Fruit fly (Drosophila melanogaster) whole organism, embryonic: Measurements from ENCODE around the gene CG31826.
A peak's percentile ranks its signal among the peaks of the same experiment; 100 is the strongest.

Experiments
- BtbVII ChIP-seq: fragments of 200-800 bp; sonication (Bioruptor generic); optimal IDR thresholded peaks from 3 replicates; lab custom pipeline; 2017; ENCODE audit warnings: missing biosample characterization, mild to moderate bottlenecking, missing genetic modification characterization
- CG10543 ChIP-seq: fragments of 200-800 bp; sonication (Bioruptor generic); optimal IDR thresholded peaks from 3 replicates; lab custom pipeline; 2017; ENCODE audit warnings: missing biosample characterization, mild to moderate bottlenecking, missing genetic modification characterization, moderate library complexity
- CG12219 ChIP-seq: fragments of 200-800 bp; sonication (Bioruptor generic); optimal IDR thresholded peaks from 3 replicates; lab custom pipeline; 2018; ENCODE audit warnings: missing biosample characterization, mild to moderate bottlenecking, missing genetic modification characterization
- CG12299 ChIP-seq: fragments of 200-800 bp; sonication (Bioruptor generic); optimal IDR thresholded peaks from 2 replicates; lab custom pipeline; 2018; ENCODE audit warnings: missing biosample characterization, mild to moderate bottlenecking, missing genetic modification characterization
- CG12942 ChIP-seq: fragments of 200-800 bp; sonication (Bioruptor generic); optimal IDR thresholded peaks from 3 replicates; lab custom pipeline; 2016; ENCODE audit warnings: missing biosample characterization, missing genetic modification characterization
- CG16813 ChIP-seq: fragments of 200-800 bp; sonication (Bioruptor generic); IDR thresholded peaks from 3 replicates; pipeline ENCODE4 v1.3.6; 2022; ENCODE audit warnings: missing biosample characterization, missing genetic modification characterization; ENCODE audit not compliant: partially characterized antibody
- CG17361 ChIP-seq: fragments of 200-800 bp; sonication (Bioruptor generic); IDR thresholded peaks from 3 replicates; pipeline ENCODE4 v1.3.6; 2022; ENCODE audit warnings: missing biosample characterization, missing genetic modification characterization
- CG17568 ChIP-seq: fragments of 200-800 bp; sonication (Bioruptor generic); optimal IDR thresholded peaks from 2 replicates; lab custom pipeline; 2018; ENCODE audit warnings: missing biosample characterization, mild to moderate bottlenecking, missing genetic modification characterization, moderate library complexity
- CG18764 ChIP-seq: fragments of 200-800 bp; sonication (Bioruptor generic); optimal IDR thresholded peaks from 3 replicates; lab custom pipeline; 2016; ENCODE audit warnings: missing biosample characterization, missing genetic modification characterization
- CG2116 ChIP-seq: fragments of 200-800 bp; sonication (Bioruptor generic); optimal IDR thresholded peaks from 3 replicates; lab custom pipeline; 2018; ENCODE audit warnings: missing biosample characterization, mild to moderate bottlenecking, missing genetic modification characterization
- CG30431 ChIP-seq: fragments of 200-800 bp; sonication (Bioruptor generic); optimal IDR thresholded peaks from 2 replicates; lab custom pipeline; 2017; ENCODE audit warnings: missing biosample characterization, missing genetic modification characterization
- CG32532 ChIP-seq: fragments of 200-800 bp; sonication (Bioruptor generic); IDR thresholded peaks from 2 replicates; pipeline ENCODE4 v1.3.6; 2022; ENCODE audit warnings: missing biosample characterization, missing genetic modification characterization
- CG32767 ChIP-seq: fragments of 200-800 bp; sonication (Bioruptor generic); IDR thresholded peaks from 2 replicates; pipeline ENCODE4 v1.3.6; 2022; ENCODE audit warnings: missing biosample characterization, missing genetic modification characterization
- CG32772 ChIP-seq: fragments of 200-800 bp; sonication (Bioruptor generic); IDR thresholded peaks from 2 replicates; pipeline ENCODE4 v1.3.6; 2022; ENCODE audit warnings: missing biosample characterization, missing genetic modification characterization
- CG4282 ChIP-seq: fragments of 200-800 bp; sonication (Bioruptor generic); optimal IDR thresholded peaks from 2 replicates; lab custom pipeline; 2016; ENCODE audit warnings: missing biosample characterization, missing genetic modification characterization
- CG4424 ChIP-seq: fragments of 200-800 bp; sonication (Bioruptor generic); optimal IDR thresholded peaks from 3 replicates; lab custom pipeline; 2016; ENCODE audit warnings: missing biosample characterization, missing genetic modification characterization
- CG5245 ChIP-seq: fragments of 200-800 bp; sonication (Bioruptor generic); optimal IDR thresholded peaks from 3 replicates; lab custom pipeline; 2016; ENCODE audit warnings: missing biosample characterization, missing genetic modification characterization
- CG6175 ChIP-seq: fragments of 200-800 bp; sonication (Bioruptor generic); IDR thresholded peaks from 3 replicates; pipeline ENCODE4 v1.3.6; 2022; ENCODE audit warnings: missing biosample characterization, missing genetic modification characterization
- CG9727 ChIP-seq: fragments of 200-800 bp; sonication (Bioruptor generic); optimal IDR thresholded peaks from 3 replicates; lab custom pipeline; 2017; ENCODE audit warnings: missing biosample characterization, mild to moderate bottlenecking, missing genetic modification characterization
- Dll ChIP-seq: fragments of 200-800 bp; sonication (Bioruptor generic); IDR thresholded peaks from 4 replicates; pipeline ENCODE4 v1.3.6; 2022; ENCODE audit warnings: missing biosample characterization, missing genetic modification characterization; ENCODE audit not compliant: partially characterized antibody
- Dp ChIP-seq: fragments of 200-800 bp; sonication (Bioruptor generic); optimal IDR thresholded peaks from 2 replicates; lab custom pipeline; 2018; ENCODE audit warnings: missing biosample characterization, mild to moderate bottlenecking, missing genetic modification characterization, moderate library complexity
- Dref ChIP-seq: fragments of 200-800 bp; sonication (Bioruptor generic); IDR thresholded peaks from 2 replicates; pipeline ENCODE4 v1.3.6; 2022; ENCODE audit warnings: missing biosample characterization, missing genetic modification characterization
- ERR ChIP-seq: fragments of 200-800 bp; sonication (Bioruptor generic); optimal IDR thresholded peaks from 2 replicates; lab custom pipeline; 2016; ENCODE audit warnings: missing biosample characterization, missing genetic modification characterization
- Eip74EF ChIP-seq, 2 experiments: fragments of 200-800 bp in 1 of 2; fragments of >200 bp in 1 of 2; sonication (Bioruptor generic) in 1 of 2; optimal IDR thresholded peaks; 2 replicates each; lab custom pipeline; 2017 to 2019; ENCODE audit warnings: missing biosample characterization in 2 of 2, missing genetic modification characterization in 2 of 2, mild to moderate bottlenecking in 1 of 2, moderate library complexity in 1 of 2
- H2.0 ChIP-seq: fragments of 200-800 bp; sonication (Bioruptor generic); IDR thresholded peaks from 2 replicates; pipeline ENCODE4 v1.3.6; 2022; ENCODE audit warnings: missing biosample characterization, missing genetic modification characterization
- Nf-YC ChIP-seq: fragments of 200-800 bp; optimal IDR thresholded peaks from 3 replicates; lab custom pipeline; 2019; ENCODE audit warnings: missing biosample characterization, mild to moderate bottlenecking, missing genetic modification characterization, moderate library complexity
- Opbp ChIP-seq: fragments of 200-800 bp; sonication (Bioruptor generic); IDR thresholded peaks from 3 replicates; pipeline ENCODE4 v1.3.6; 2022; ENCODE audit warnings: missing biosample characterization, missing genetic modification characterization; ENCODE audit not compliant: partially characterized antibody
- Optix ChIP-seq: fragments of 200-800 bp; sonication (Bioruptor generic); IDR thresholded peaks from 3 replicates; pipeline ENCODE4 v1.3.6; 2022; ENCODE audit warnings: missing biosample characterization, missing genetic modification characterization
- Scr ChIP-seq: fragments of 200-800 bp; sonication (Bioruptor generic); IDR thresholded peaks from 2 replicates; pipeline ENCODE4 v1.3.6; 2022; ENCODE audit warnings: missing biosample characterization, missing genetic modification characterization; ENCODE audit not compliant: partially characterized antibody
- amos ChIP-seq: fragments of 200-800 bp; sonication (Bioruptor generic); IDR thresholded peaks from 2 replicates; pipeline ENCODE4 v1.3.6; 2022; ENCODE audit warnings: missing biosample characterization, missing genetic modification characterization; ENCODE audit not compliant: partially characterized antibody
- ato ChIP-seq: fragments of 200-800 bp; sonication (Bioruptor generic); IDR thresholded peaks from 2 replicates; pipeline ENCODE4 v1.3.6; 2022; ENCODE audit warnings: missing biosample characterization, missing genetic modification characterization; ENCODE audit not compliant: partially characterized antibody
- bcd ChIP-seq: fragments of 200-800 bp; sonication (Bioruptor generic); optimal IDR thresholded peaks from 2 replicates; lab custom pipeline; 2017; ENCODE audit warnings: missing biosample characterization, mild to moderate bottlenecking, missing genetic modification characterization
- chinmo ChIP-seq: fragments of 200-800 bp; sonication (Bioruptor generic); IDR thresholded peaks from 4 replicates; pipeline ENCODE4 v1.3.6; 2022; ENCODE audit warnings: missing biosample characterization, missing genetic modification characterization; ENCODE audit not compliant: partially characterized antibody
- croc ChIP-seq: fragments of 200-800 bp; sonication (Bioruptor generic); conservative IDR thresholded peaks from 3 replicates; pipeline ENCODE4 v1.3.6; 2022; ENCODE audit warnings: missing biosample characterization, missing genetic modification characterization
- crp ChIP-seq, 2 experiments: fragments of 200-800 bp; sonication (Bioruptor generic); optimal IDR thresholded peaks; 2 replicates in 1 of 2; 3 replicates in 1 of 2; lab custom pipeline; 2017; ENCODE audit warnings: missing biosample characterization in 2 of 2, missing genetic modification characterization in 2 of 2, mild to moderate bottlenecking in 1 of 2, moderate library complexity in 1 of 2
- ems ChIP-seq: fragments of 200-800 bp; sonication (Bioruptor generic); optimal IDR thresholded peaks from 3 replicates; lab custom pipeline; 2016; ENCODE audit warnings: missing biosample characterization, missing genetic modification characterization
- exex ChIP-seq: fragments of 200-800 bp; sonication (Bioruptor generic); optimal IDR thresholded peaks from 4 replicates; lab custom pipeline; 2018; ENCODE audit warnings: missing biosample characterization, mild to moderate bottlenecking, missing genetic modification characterization, moderate library complexity
- gfzf ChIP-seq: fragments of 200-800 bp; sonication (Bioruptor generic); optimal IDR thresholded peaks from 2 replicates; lab custom pipeline; 2016; ENCODE audit warnings: missing biosample characterization, mild to moderate bottlenecking, missing genetic modification characterization, moderate library complexity
- inv ChIP-seq: fragments of 200-800 bp; sonication (Bioruptor generic); IDR thresholded peaks from 2 replicates; pipeline ENCODE4 v1.3.6; 2022; ENCODE audit warnings: missing biosample characterization, missing genetic modification characterization; ENCODE audit not compliant: partially characterized antibody
- kay ChIP-seq: fragments of 200-800 bp; sonication (Bioruptor generic); optimal IDR thresholded peaks from 2 replicates; lab custom pipeline; 2016; ENCODE audit warnings: missing biosample characterization, missing genetic modification characterization
- lbe ChIP-seq: fragments of 200-800 bp; sonication (Bioruptor generic); optimal IDR thresholded peaks from 2 replicates; lab custom pipeline; 2016; ENCODE audit warnings: missing biosample characterization, mild to moderate bottlenecking, missing genetic modification characterization
- phol ChIP-seq: fragments of 200-800 bp; sonication (Bioruptor generic); optimal IDR thresholded peaks from 3 replicates; lab custom pipeline; 2018; ENCODE audit warnings: missing biosample characterization, mild to moderate bottlenecking, missing genetic modification characterization, moderate library complexity
- prd ChIP-seq, 3 experiments: fragments of >200 bp in 2 of 3; fragments of 200-800 bp in 1 of 3; sonication (Bioruptor generic) in 1 of 3; optimal IDR thresholded peaks in 2 of 3; IDR thresholded peaks in 1 of 3; 2 replicates in 2 of 3; 3 replicates in 1 of 3; pipeline versions ENCODE4 v1.3.6 to Lab custom; 2017 to 2022; ENCODE audit warnings: missing biosample characterization in 1 of 3, missing genetic modification characterization in 1 of 3
- sim ChIP-seq: fragments of 200-800 bp; sonication (Bioruptor generic); IDR thresholded peaks from 2 replicates; pipeline ENCODE4 v1.3.6; 2022; ENCODE audit warnings: missing biosample characterization, missing genetic modification characterization
- ssp ChIP-seq: fragments of 200-800 bp; sonication (Bioruptor generic); IDR thresholded peaks from 2 replicates; pipeline ENCODE4 v1.3.6; 2022; ENCODE audit warnings: missing biosample characterization, missing genetic modification characterization
- stwl ChIP-seq: fragments of 200-800 bp; sonication (Bioruptor generic); optimal IDR thresholded peaks from 3 replicates; lab custom pipeline; 2018; ENCODE audit warnings: missing biosample characterization, mild to moderate bottlenecking, missing genetic modification characterization, moderate library complexity
- tin ChIP-seq: fragments of 200-800 bp; sonication (Bioruptor generic); optimal IDR thresholded peaks from 3 replicates; lab custom pipeline; 2016; ENCODE audit warnings: missing biosample characterization, missing genetic modification characterization
- vfl ChIP-seq: fragments of 200-800 bp; sonication (Bioruptor generic); optimal IDR thresholded peaks from 2 replicates; lab custom pipeline; 2016; ENCODE audit warnings: missing biosample characterization, missing genetic modification characterization
- vnd ChIP-seq: fragments of 200-800 bp; sonication (Bioruptor generic); IDR thresholded peaks from 3 replicates; pipeline ENCODE4 v1.3.6; 2022; ENCODE audit warnings: missing biosample characterization, missing genetic modification characterization; ENCODE audit not compliant: partially characterized antibody

CG31826 gene

DNA sequence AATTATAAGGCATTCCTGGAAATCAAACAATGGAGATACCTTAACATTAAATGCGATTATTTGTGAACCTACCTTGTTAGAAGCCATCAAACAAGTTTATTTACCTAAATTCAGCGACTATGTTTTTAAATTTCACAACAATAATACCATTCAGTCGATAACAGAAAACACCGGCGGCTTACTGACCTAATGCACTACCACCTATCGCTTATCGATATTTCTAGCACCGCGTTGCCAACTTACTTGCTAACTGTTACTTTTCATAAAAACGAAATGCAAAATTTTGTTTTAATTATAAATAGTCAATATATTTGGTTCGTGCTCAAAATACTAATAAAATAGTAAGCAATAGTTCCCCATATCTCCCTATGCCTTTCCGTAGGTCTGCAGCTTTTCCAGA, 1.9 kb downstream of the CG31826 start, which contains the start of gene Ku80:
TSS of gene Ku80 (minus strand) at position 182 of the 400 bp plus-strand sequence.
- no peak for TF ChIP-seq CG12942 (GFP tag; lab: Kevin White, UChicago)
- TF ChIP-seq exex: no peak
- no peak for TF ChIP-seq Optix (GFP tag; lab: Robert Waterston, UW)
- TF ChIP-seq CG16813: peak; percentile 70
- TF ChIP-seq BtbVII: no peak
- no peak for TF ChIP-seq CG12299
- no peak for TF ChIP-seq CG17568 (GFP tag; lab: Kevin White, UChicago)
- no peak for TF ChIP-seq ERR (GFP tag; lab: Kevin White, UChicago)
- peak; percentile 39 for TF ChIP-seq CG2116
- TF ChIP-seq lbe (GFP tag; lab: Kevin White, UChicago): no peak
- TF ChIP-seq CG10543: no peak
- no peak for TF ChIP-seq kay (GFP tag; lab: Kevin White, UChicago)
- no peak for TF ChIP-seq CG32532 (GFP tag; lab: Robert Waterston, UW)
- TF ChIP-seq Dref (GFP tag; lab: Robert Waterston, UW): peak; percentile 90
- TF ChIP-seq Eip74EF (GFP tag; optimal IDR thresholded peaks at IDR 0.05; lab: Kevin White, UChicago): no peak
- TF ChIP-seq CG32767 (GFP tag; lab: Robert Waterston, UW): no peak
- no peak for TF ChIP-seq ssp (GFP tag; lab: Robert Waterston, UW)
- TF ChIP-seq Dll (GFP tag; lab: Robert Waterston, UW): peak; percentile 71; the same call in 3 of the 4 replicates
- TF ChIP-seq sim (GFP tag; lab: Robert Waterston, UW): no peak
- TF ChIP-seq stwl (tag; lab: Kevin White, UChicago): peak; percentile 95
- TF ChIP-seq croc (GFP tag; lab: Robert Waterston, UW): no peak
- no peak for TF ChIP-seq CG5245
- peak; percentile 70; the same call in 2 of the 3 replicates for TF ChIP-seq vnd (GFP tag; lab: Robert Waterston, UW)
- no peak for TF ChIP-seq CG18764 (GFP tag; lab: Kevin White, UChicago)
- TF ChIP-seq CG17361 (GFP tag; lab: Robert Waterston, UW): no peak
- TF ChIP-seq phol (tag; lab: Kevin White, UChicago): peak; percentile 22
- no peak for TF ChIP-seq bcd (GFP tag; lab: Kevin White, UChicago)
- no peak for TF ChIP-seq H2.0 (GFP tag; lab: Robert Waterston, UW)
- no peak for TF ChIP-seq CG9727 (GFP tag; lab: Kevin White, UChicago)
- TF ChIP-seq chinmo: peak; percentile 66; the same call in 1 of the 4 replicates
- no peak for TF ChIP-seq CG4424 (GFP tag; lab: Kevin White, UChicago)
- peak; percentile 72 for TF ChIP-seq Dp (GFP tag; lab: Kevin White, UChicago)
- no peak for TF ChIP-seq vfl (GFP tag; lab: Kevin White, UChicago)
- no peak for TF ChIP-seq CG30431 (GFP tag; lab: Kevin White, UChicago)
- TF ChIP-seq Nf-YC (tag; lab: Kevin White, UChicago): no peak
- TF ChIP-seq CG12219: no peak
- TF ChIP-seq tin: no peak
- peak; percentile 77; the same call in 2 of the 3 replicates for TF ChIP-seq Opbp (GFP tag; lab: Robert Waterston, UW)
- TF ChIP-seq inv (GFP tag; lab: Robert Waterston, UW): no peak
- no peak for TF ChIP-seq CG6175 (GFP tag; lab: Robert Waterston, UW)
- peak; percentile 74 for TF ChIP-seq gfzf (GFP tag; lab: Kevin White, UChicago)
- TF ChIP-seq CG4282 (GFP tag; lab: Kevin White, UChicago): no peak
- peak; percentile 72 for TF ChIP-seq Scr (GFP tag; lab: Robert Waterston, UW)
- TF ChIP-seq amos (GFP tag; lab: Robert Waterston, UW): peak; percentile 65
- TF ChIP-seq prd (optimal IDR thresholded peaks at IDR 0.05; lab: Kevin White, UChicago): no peak
- no peak for TF ChIP-seq prd (GFP tag; IDR thresholded peaks at IDR 0.05; lab: Robert Waterston, UW)
- TF ChIP-seq CG32772 (GFP tag; lab: Robert Waterston, UW): no peak
- peak; percentile 76 for TF ChIP-seq ato (GFP tag; lab: Robert Waterston, UW)
- TF ChIP-seq crp (GFP tag; optimal IDR thresholded peaks at IDR 0.05; lab: Kevin White, UChicago): peak in 1 of 2 experiments; percentile 29
- no peak for TF ChIP-seq ems (GFP tag; lab: Kevin White, UChicago)
